Worm (Caenorhabditis elegans) whole organism, late embryonic: ENCODE data around the gene dao-6.

Experiments
- C08G9.2 ChIP-seq: sonication (generic microtip); optimal IDR thresholded peaks from 2 replicates; lab custom pipeline; 2016; ENCODE audit warnings: mild to moderate bottlenecking, missing genetic modification characterization, moderate library complexity, missing compliant biosample characterization
- C38D4.7 ChIP-seq: fragments of 200-800 bp; sonication (Bioruptor generic); optimal IDR thresholded peaks from 2 replicates; lab custom pipeline; 2018; ENCODE audit warnings: mild to moderate bottlenecking, missing genetic modification characterization, moderate library complexity, missing compliant biosample characterization
- F13H6.1 ChIP-seq: sonication (generic microtip); optimal IDR thresholded peaks from 2 replicates; lab custom pipeline; 2016; ENCODE audit warnings: missing genetic modification characterization, missing compliant biosample characterization
- Y22D7AL.16 ChIP-seq: sonication (generic microtip); optimal IDR thresholded peaks from 2 replicates; lab custom pipeline; 2016; ENCODE audit warnings: missing genetic modification characterization, missing compliant biosample characterization
- ama-1 ChIP-seq: fragments of 150-350 bp; optimal IDR thresholded peaks from 2 replicates; lab custom pipeline; 2014
- ceh-19 ChIP-seq: fragments of 200-800 bp; sonication (Bioruptor generic); optimal IDR thresholded peaks from 2 replicates; lab custom pipeline; 2018; ENCODE audit warnings: mild to moderate bottlenecking, missing genetic modification characterization, missing compliant biosample characterization
- ceh-22 ChIP-seq: sonication (generic microtip); optimal IDR thresholded peaks from 2 replicates; lab custom pipeline; 2017; ENCODE audit warnings: missing biosample characterization, missing genetic modification characterization
- ceh-24 ChIP-seq: sonication (generic microtip); optimal IDR thresholded peaks from 2 replicates; lab custom pipeline; 2016; ENCODE audit warnings: mild to moderate bottlenecking, missing genetic modification characterization, missing compliant biosample characterization
- ceh-30 ChIP-seq: fragments of 150-350 bp; optimal IDR thresholded peaks from 2 replicates; lab custom pipeline; 2014; ENCODE audit warnings: missing biosample characterization, missing genetic modification characterization
- elt-2 ChIP-seq: sonication (generic microtip); optimal IDR thresholded peaks from 2 replicates; lab custom pipeline; 2016; ENCODE audit warnings: missing genetic modification reagents, missing genetic modification characterization, missing compliant biosample characterization
- elt-4 ChIP-seq: sonication (generic microtip); optimal IDR thresholded peaks from 2 replicates; lab custom pipeline; 2016; ENCODE audit warnings: missing genetic modification characterization, missing compliant biosample characterization
- fax-1 ChIP-seq: sonication (generic microtip); optimal IDR thresholded peaks from 2 replicates; lab custom pipeline; 2016; ENCODE audit warnings: missing genotype, missing genetic modification characterization, missing compliant biosample characterization
- fkh-6 ChIP-seq: sonication (generic microtip); optimal IDR thresholded peaks from 2 replicates; lab custom pipeline; 2016; ENCODE audit warnings: missing genetic modification characterization, missing compliant biosample characterization
- hlh-15 ChIP-seq: sonication (generic microtip); optimal IDR thresholded peaks from 2 replicates; lab custom pipeline; 2016; ENCODE audit warnings: missing genetic modification characterization, missing compliant biosample characterization
- hlh-30 ChIP-seq: sonication (generic microtip); optimal IDR thresholded peaks from 2 replicates; lab custom pipeline; 2017; ENCODE audit warnings: antibody characterized with exemption, missing genetic modification characterization, missing compliant biosample characterization; ENCODE audit not compliant: insufficient read depth
- lim-6 ChIP-seq: sonication (generic microtip); optimal IDR thresholded peaks from 2 replicates; lab custom pipeline; 2016; ENCODE audit warnings: missing genetic modification characterization, missing compliant biosample characterization
- mec-3 ChIP-seq: sonication (generic microtip); optimal IDR thresholded peaks from 2 replicates; lab custom pipeline; 2016; ENCODE audit warnings: borderline replicate concordance, missing genetic modification characterization, missing compliant biosample characterization
- nhr-11 ChIP-seq: fragments of 150-350 bp; optimal IDR thresholded peaks from 2 replicates; lab custom pipeline; 2014; ENCODE audit warnings: missing biosample characterization, missing genetic modification characterization
- nhr-232 ChIP-seq: sonication (generic microtip); optimal IDR thresholded peaks from 2 replicates; lab custom pipeline; 2016; ENCODE audit warnings: missing genetic modification characterization, missing compliant biosample characterization
- pat-9 ChIP-seq: fragments of 200-800 bp; sonication (Bioruptor generic); optimal IDR thresholded peaks from 2 replicates; lab custom pipeline; 2018; ENCODE audit warnings: mild to moderate bottlenecking, missing genetic modification characterization, moderate library complexity, missing compliant biosample characterization
- pax-1 ChIP-seq: fragments of 150-350 bp; optimal IDR thresholded peaks from 2 replicates; lab custom pipeline; 2014; ENCODE audit warnings: missing biosample characterization, missing genetic modification characterization
- pha-2 ChIP-seq: sonication (generic microtip); optimal IDR thresholded peaks from 2 replicates; lab custom pipeline; 2017; ENCODE audit warnings: mild to moderate bottlenecking, missing genetic modification characterization, missing compliant biosample characterization
- pros-1 ChIP-seq: fragments of 150-350 bp; optimal IDR thresholded peaks from 2 replicates; lab custom pipeline; 2014; ENCODE audit warnings: missing biosample characterization, missing genetic modification reagents, missing genetic modification characterization
- rnt-1 ChIP-seq: sonication (generic microtip); optimal IDR thresholded peaks from 2 replicates; lab custom pipeline; 2016; ENCODE audit warnings: missing genetic modification characterization, missing compliant biosample characterization
- sdc-2 ChIP-seq: sonication (generic microtip); optimal IDR thresholded peaks from 2 replicates; lab custom pipeline; 2016; ENCODE audit warnings: missing genotype, missing genetic modification characterization, missing compliant biosample characterization
- sox-2 ChIP-seq: fragments of 200-800 bp; sonication (Bioruptor generic); IDR thresholded peaks from 2 replicates; pipeline ENCODE4 v1.3.6; 2022; ENCODE audit warnings: missing genetic modification reagents, missing genetic modification characterization, missing compliant biosample characterization
- sox-4 ChIP-seq: sonication (generic microtip); optimal IDR thresholded peaks from 2 replicates; lab custom pipeline; 2017; ENCODE audit warnings: mild to moderate bottlenecking, missing genetic modification characterization, inconsistent platforms, missing compliant biosample characterization
- tbx-2 ChIP-seq: sonication (generic microtip); optimal IDR thresholded peaks from 2 replicates; lab custom pipeline; 2016; ENCODE audit warnings: missing genetic modification characterization, missing compliant biosample characterization
- ttx-3 ChIP-seq: sonication (generic microtip); optimal IDR thresholded peaks from 2 replicates; lab custom pipeline; 2016; ENCODE audit warnings: missing genetic modification reagents, missing genetic modification characterization, missing compliant biosample characterization
- unc-42 ChIP-seq: sonication (generic microtip); optimal IDR thresholded peaks from 2 replicates; lab custom pipeline; 2016; ENCODE audit warnings: missing genotype, missing genetic modification characterization, missing compliant biosample characterization
- unc-55 ChIP-seq: sonication (generic microtip); optimal IDR thresholded peaks from 2 replicates; lab custom pipeline; 2017; ENCODE audit warnings: missing biosample characterization, missing genetic modification reagents, missing genetic modification characterization
- unc-86 ChIP-seq: sonication (generic microtip); optimal IDR thresholded peaks from 2 replicates; lab custom pipeline; 2016; ENCODE audit warnings: missing genetic modification characterization, missing compliant biosample characterization
- zip-5 ChIP-seq: sonication (generic microtip); optimal IDR thresholded peaks from 2 replicates; lab custom pipeline; 2016; ENCODE audit warnings: missing genetic modification characterization, missing compliant biosample characterization
- ztf-16 ChIP-seq: sonication (generic microtip); optimal IDR thresholded peaks from 2 replicates; lab custom pipeline; 2017; ENCODE audit warnings: missing genetic modification characterization, missing compliant biosample characterization

Gene dao-6

DNA sequence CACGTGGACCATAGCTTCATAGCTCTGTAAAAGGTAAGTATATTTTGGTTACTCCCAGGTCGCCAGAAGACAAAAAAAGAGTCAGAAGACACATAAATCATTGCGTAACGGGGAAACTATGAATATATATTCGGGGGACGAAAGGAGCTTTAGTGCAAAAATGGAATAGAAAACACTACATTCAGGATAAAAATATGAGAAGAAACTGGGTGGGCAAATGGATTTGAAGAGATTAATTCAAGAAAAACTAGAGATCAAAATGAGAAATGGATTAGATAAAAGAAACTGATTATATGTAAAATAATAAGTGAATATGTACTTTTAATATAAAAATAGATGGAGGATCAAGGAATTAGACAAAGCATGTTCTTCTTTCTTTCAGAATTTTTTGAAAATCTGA lies 8.6 kb downstream of the dao-6 start, which contains the start of gene C07A9.12:
Gene C07A9.12, minus strand, starts transcription at position 101 of the 400 bp plus-strand sequence.
- TF ChIP-seq pha-2 (tag; lab: Kevin White, UChicago) (no peak), fkh-6 (tag; lab: Kevin White, UChicago) (no peak), hlh-30 (tag; lab: Kevin White, UChicago) (no peak), nhr-232 (no peak), ttx-3 (tag; lab: Kevin White, UChicago) (no peak), pax-1 (tag; lab: Kevin White, UChicago) (no peak), pros-1 (no peak), sox-4 (tag; lab: Kevin White, UChicago) (no peak), elt-4 (no peak), hlh-15 (no peak), nhr-11 (no peak), unc-42 (no peak), tbx-2 (tag; lab: Kevin White, UChicago) (no peak), mec-3 (tag; lab: Kevin White, UChicago) (no peak), fax-1 (no peak), ztf-16 (tag; lab: Kevin White, UChicago) (no peak), sox-2 (GFP tag; lab: Robert Waterston, UW) (no peak), ceh-24 (tag; lab: Kevin White, UChicago) (no peak)
- TF ChIP-seq, all 69 proteins: peak for 0

DNA sequence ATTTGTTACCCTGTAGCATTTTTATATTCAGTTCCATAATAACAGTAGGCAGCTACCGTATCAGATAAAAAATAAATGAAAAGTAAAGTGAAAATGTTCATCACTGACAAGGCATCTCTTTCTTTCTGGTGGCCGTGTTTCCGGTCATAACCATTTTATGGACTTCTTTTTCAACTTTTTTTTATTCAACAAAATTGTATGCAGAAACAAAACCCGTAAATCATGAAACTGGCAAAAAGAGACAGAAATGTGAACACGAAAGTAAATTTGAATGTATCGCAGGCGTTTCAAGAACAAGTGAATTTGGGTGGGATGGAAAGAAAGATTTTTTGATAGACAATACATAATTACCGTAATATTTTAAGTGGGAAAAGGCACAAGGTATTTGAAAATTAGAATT lies 10.9 kb downstream of the dao-6 start, which contains the start of gene clec-162:
Gene clec-162, minus strand, starts transcription at position 101 of the 400 bp plus-strand sequence.
- TF ChIP-seq C08G9.2 (tag; lab: Kevin White, UChicago) (no peak), C38D4.7 (GFP tag; lab: Kevin White, UChicago) (no peak), ttx-3 (tag; lab: Kevin White, UChicago) (no peak), sdc-2 (no peak), unc-55 (GFP tag; lab: Kevin White, UChicago) (no peak), sox-4 (tag; lab: Kevin White, UChicago) (no peak)

- TF ChIP-seq elt-2 (tag; lab: Kevin White, UChicago) (peak; percentile 73), unc-86 (no peak)
Measured at ce11 chrIII:9721991-9722390, 14.0 kb downstream of the dao-6 start.

DNA sequence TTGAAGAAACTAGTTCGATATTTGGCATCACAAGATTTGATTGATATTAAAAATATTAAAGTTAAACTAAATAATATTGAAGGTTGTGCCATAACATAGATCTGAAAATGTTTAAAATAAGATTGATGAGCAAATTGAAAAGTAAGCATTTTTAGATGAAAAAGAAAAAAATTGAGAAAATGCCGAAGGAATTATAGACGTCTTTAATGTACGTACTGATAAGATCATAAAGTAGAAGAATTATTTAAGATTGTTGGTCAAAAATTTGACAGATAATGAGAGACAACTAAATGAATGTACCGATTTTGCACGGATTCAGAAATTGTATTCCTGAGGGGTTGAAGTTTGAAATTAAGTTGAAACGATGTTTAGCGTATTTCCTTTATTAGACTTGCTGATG lies 15.8 kb downstream of the dao-6 start, which contains the start of gene ncx-7:
Gene ncx-7, minus strand, starts transcription at position 101 of the 400 bp plus-strand sequence.
- TF ChIP-seq fkh-6 (tag; lab: Kevin White, UChicago) (no peak), F13H6.1 (tag; lab: Kevin White, UChicago) (no peak), ceh-30 (tag; lab: Kevin White, UChicago) (no peak), zip-5 (tag; lab: Kevin White, UChicago) (no peak), nhr-232 (no peak), sox-4 (tag; lab: Kevin White, UChicago) (no peak), lim-6 (tag; lab: Kevin White, UChicago) (no peak), ceh-22 (tag; lab: Kevin White, UChicago) (no peak), ceh-24 (tag; lab: Kevin White, UChicago) (no peak), fax-1 (no peak), pat-9 (tag; lab: Kevin White, UChicago) (no peak), sdc-2 (no peak), Y22D7AL.16 (tag; lab: Kevin White, UChicago) (no peak)

ce11 chrIII:9717243-9717642 lies 18.8 kb downstream of the dao-6 start:
- TF ChIP-seq ceh-19 (GFP tag; lab: Kevin White, UChicago) (no peak), Y22D7AL.16 (tag; lab: Kevin White, UChicago) (no peak), elt-2 (tag; lab: Kevin White, UChicago) (peak; percentile 55), ama-1 (lab: Kevin White, UChicago) (peak; percentile 5), rnt-1 (tag; lab: Kevin White, UChicago) (no peak)
